Worm (Caenorhabditis elegans): Measurements from ENCODE around the gene asb-2.

asb-2 gene

ce11 chrX:4469297-4469816, at the start of gene asb-2:
Gene asb-2 (plus strand): TSS chrX:4469766.
- TF ChIP-seq tbx-11 (GFP tag; IDR thresholded peaks at IDR 0.05) (no peak), ceh-13 (GFP tag; optimal IDR thresholded peaks at IDR 0.05) (no peak), F13C5.2 (tag; optimal IDR thresholded peaks at IDR 0.05) (peak; percentile 42), aly-1 (tag; optimal IDR thresholded peaks at IDR 0.05) (no peak)

- TF ChIP-seq scrt-1 (GFP tag; IDR thresholded peaks at IDR 0.05) (no peak), ets-7 (tag; optimal IDR thresholded peaks at IDR 0.05) (no peak), pes-1 (GFP tag; IDR thresholded peaks at IDR 0.05) (no peak)
Observed at ce11 chrX:4424254-4424653, 45.3 kb upstream of the asb-2 start.

ce11 chrX:4426496-4426895, 43.1 kb upstream of the asb-2 start:
- no peak for TF ChIP-seq B0310.2 (tag; optimal IDR thresholded peaks at IDR 0.05)
- no peak for TF ChIP-seq tbx-37 (GFP tag; conservative IDR thresholded peaks at IDR 0.05)
- no peak for TF ChIP-seq flt-1 (GFP tag; IDR thresholded peaks at IDR 0.05)
- no peak for TF ChIP-seq scrt-1 (GFP tag; IDR thresholded peaks at IDR 0.05)
- no peak for TF ChIP-seq ceh-13 (GFP tag; optimal IDR thresholded peaks at IDR 0.05)
- TF ChIP-seq hmbx-1 (tag; optimal IDR thresholded peaks at IDR 0.05) = no peak
- TF ChIP-seq sea-1 (GFP tag; conservative IDR thresholded peaks at IDR 0.05) = no peak
- no peak for TF ChIP-seq hnd-1 (tag; optimal IDR thresholded peaks at IDR 0.05)
- no peak for TF ChIP-seq aly-1 (tag; optimal IDR thresholded peaks at IDR 0.05)
- no peak for TF ChIP-seq F13C5.2 (tag; optimal IDR thresholded peaks at IDR 0.05)
- TF ChIP-seq hmg-4 (GFP tag; optimal IDR thresholded peaks at IDR 0.05) = no peak
- no peak for TF ChIP-seq ama-1 (optimal IDR thresholded peaks at IDR 0.05)
- TF ChIP-seq ets-7 (tag; optimal IDR thresholded peaks at IDR 0.05) = no peak
- no peak for TF ChIP-seq tbx-11 (GFP tag; IDR thresholded peaks at IDR 0.05)
- no peak for TF ChIP-seq pes-1 (GFP tag; IDR thresholded peaks at IDR 0.05)
- TF ChIP-seq ceh-36 (tag; optimal IDR thresholded peaks at IDR 0.05) = no peak
- no peak for TF ChIP-seq tra-4 (tag; optimal IDR thresholded peaks at IDR 0.05)

ce11 chrX:4427387-4427786, 42.2 kb upstream of the asb-2 start:
- TF ChIP-seq hmg-4 (GFP tag; optimal IDR thresholded peaks at IDR 0.05) (no peak), ets-7 (tag; optimal IDR thresholded peaks at IDR 0.05) (no peak), flt-1 (GFP tag; IDR thresholded peaks at IDR 0.05) (no peak), tbx-37 (GFP tag; conservative IDR thresholded peaks at IDR 0.05) (no peak), scrt-1 (GFP tag; IDR thresholded peaks at IDR 0.05) (no peak), ceh-13 (GFP tag; optimal IDR thresholded peaks at IDR 0.05) (no peak), pes-1 (GFP tag; IDR thresholded peaks at IDR 0.05) (no peak), aly-1 (tag; optimal IDR thresholded peaks at IDR 0.05) (no peak), B0310.2 (tag; optimal IDR thresholded peaks at IDR 0.05) (no peak), tbx-11 (GFP tag; IDR thresholded peaks at IDR 0.05) (no peak)

- TF ChIP-seq tbx-37 (GFP tag; conservative IDR thresholded peaks at IDR 0.05) (no peak), scrt-1 (GFP tag; IDR thresholded peaks at IDR 0.05) (no peak), hnd-1 (tag; optimal IDR thresholded peaks at IDR 0.05) (no peak), hmbx-1 (tag; optimal IDR thresholded peaks at IDR 0.05) (no peak), B0310.2 (tag; optimal IDR thresholded peaks at IDR 0.05) (no peak), flt-1 (GFP tag; IDR thresholded peaks at IDR 0.05) (no peak), ama-1 (optimal IDR thresholded peaks at IDR 0.05) (no peak), aly-1 (tag; optimal IDR thresholded peaks at IDR 0.05) (no peak), F13C5.2 (tag; optimal IDR thresholded peaks at IDR 0.05) (no peak), tbx-11 (GFP tag; IDR thresholded peaks at IDR 0.05) (no peak), ets-7 (tag; optimal IDR thresholded peaks at IDR 0.05) (no peak)
Observed at ce11 chrX:4429364-4429763, 40.2 kb upstream of the asb-2 start.

- no peak for TF ChIP-seq flt-1 (GFP tag; IDR thresholded peaks at IDR 0.05)
- no peak for TF ChIP-seq tbx-37 (GFP tag; conservative IDR thresholded peaks at IDR 0.05)
- TF ChIP-seq ceh-36 (tag; optimal IDR thresholded peaks at IDR 0.05) = no peak
- no peak for TF ChIP-seq hnd-1 (tag; optimal IDR thresholded peaks at IDR 0.05)
- no peak for TF ChIP-seq aly-1 (tag; optimal IDR thresholded peaks at IDR 0.05)
- TF ChIP-seq ceh-13 (GFP tag; optimal IDR thresholded peaks at IDR 0.05) = no peak
- no peak for TF ChIP-seq F13C5.2 (tag; optimal IDR thresholded peaks at IDR 0.05)
- TF ChIP-seq hmbx-1 (tag; optimal IDR thresholded peaks at IDR 0.05) = no peak
- no peak for TF ChIP-seq tra-4 (tag; optimal IDR thresholded peaks at IDR 0.05)
- TF ChIP-seq hmg-4 (GFP tag; optimal IDR thresholded peaks at IDR 0.05) = no peak
- no peak for TF ChIP-seq sea-1 (GFP tag; conservative IDR thresholded peaks at IDR 0.05)
- no peak for TF ChIP-seq tbx-11 (GFP tag; IDR thresholded peaks at IDR 0.05)
- no peak for TF ChIP-seq pes-1 (GFP tag; IDR thresholded peaks at IDR 0.05)
- TF ChIP-seq ama-1 (optimal IDR thresholded peaks at IDR 0.05) = no peak
- no peak for TF ChIP-seq B0310.2 (tag; optimal IDR thresholded peaks at IDR 0.05)
- TF ChIP-seq scrt-1 (GFP tag; IDR thresholded peaks at IDR 0.05) = no peak
Observed at ce11 chrX:4434577-4434976, 35.0 kb upstream of the asb-2 start.

ce11 chrX:4435396-4435795, 34.2 kb upstream of the asb-2 start:
- TF ChIP-seq hmbx-1 (tag; optimal IDR thresholded peaks at IDR 0.05) = no peak
- no peak for TF ChIP-seq ets-7 (tag; optimal IDR thresholded peaks at IDR 0.05)
- no peak for TF ChIP-seq tbx-11 (GFP tag; IDR thresholded peaks at IDR 0.05)
- no peak for TF ChIP-seq B0310.2 (tag; optimal IDR thresholded peaks at IDR 0.05)
- TF ChIP-seq aly-1 (tag; optimal IDR thresholded peaks at IDR 0.05) = no peak
- TF ChIP-seq sea-1 (GFP tag; conservative IDR thresholded peaks at IDR 0.05) = no peak
- no peak for TF ChIP-seq hmg-4 (GFP tag; optimal IDR thresholded peaks at IDR 0.05)
- no peak for TF ChIP-seq flt-1 (GFP tag; IDR thresholded peaks at IDR 0.05)
- no peak for TF ChIP-seq scrt-1 (GFP tag; IDR thresholded peaks at IDR 0.05)
- no peak for TF ChIP-seq ama-1 (optimal IDR thresholded peaks at IDR 0.05)
- TF ChIP-seq hnd-1 (tag; optimal IDR thresholded peaks at IDR 0.05) = no peak
- TF ChIP-seq ceh-36 (tag; optimal IDR thresholded peaks at IDR 0.05) = no peak
- TF ChIP-seq F13C5.2 (tag; optimal IDR thresholded peaks at IDR 0.05) = no peak
- TF ChIP-seq pes-1 (GFP tag; IDR thresholded peaks at IDR 0.05) = no peak
- no peak for TF ChIP-seq tbx-37 (GFP tag; conservative IDR thresholded peaks at IDR 0.05)

- TF ChIP-seq tbx-11 (GFP tag; IDR thresholded peaks at IDR 0.05) (no peak), tra-4 (tag; optimal IDR thresholded peaks at IDR 0.05) (no peak), ceh-13 (GFP tag; optimal IDR thresholded peaks at IDR 0.05) (no peak), ceh-36 (tag; optimal IDR thresholded peaks at IDR 0.05) (no peak), ets-7 (tag; optimal IDR thresholded peaks at IDR 0.05) (no peak), F13C5.2 (tag; optimal IDR thresholded peaks at IDR 0.05) (no peak), tbx-37 (GFP tag; conservative IDR thresholded peaks at IDR 0.05) (no peak)
Observed at ce11 chrX:4437555-4437954, 32.0 kb upstream of the asb-2 start, which contains the start of gene cest-26. Gene cest-26 (minus strand): TSS chrX:4437655.
